Worm (Caenorhabditis elegans): Measurements from ENCODE around the gene srx-82.

- no peak for TF ChIP-seq tra-1 (GFP tag; IDR thresholded peaks at IDR 0.05)
- TF ChIP-seq ama-1 (optimal IDR thresholded peaks at IDR 0.05), result no peak
- no peak for TF ChIP-seq lin-15B (tag; optimal IDR thresholded peaks at IDR 0.05)
- no peak for TF ChIP-seq nhr-11 (tag; optimal IDR thresholded peaks at IDR 0.05)
- TF ChIP-seq nhr-77 (tag; optimal IDR thresholded peaks at IDR 0.05), result no peak
- TF ChIP-seq arid-1 (GFP tag; conservative IDR thresholded peaks at IDR 0.05), result no peak
- TF ChIP-seq nhr-237 (tag; optimal IDR thresholded peaks at IDR 0.05), result no peak
- TF ChIP-seq Y105C5A.15 (GFP tag; IDR thresholded peaks at IDR 0.05), result no peak
- TF ChIP-seq zip-11 (GFP tag; IDR thresholded peaks at IDR 0.05), result no peak
- no peak for TF ChIP-seq ceh-82 (tag; optimal IDR thresholded peaks at IDR 0.05)
- no peak for TF ChIP-seq mep-1 (tag; optimal IDR thresholded peaks at IDR 0.05)
- TF ChIP-seq zag-1 (tag; optimal IDR thresholded peaks at IDR 0.05), result no peak
- TF ChIP-seq gei-8 (GFP tag; optimal IDR thresholded peaks at IDR 0.05), result no peak
- no peak for TF ChIP-seq snpc-4 (tag; optimal IDR thresholded peaks at IDR 0.05)
These were observed 25.0 kb upstream of the srx-82 start, which contains the start of gene srx-87 for ce11 chrV:11564573-11564972.
